Fruit fly (Drosophila melanogaster) whole organism, embryonic: ENCODE measurements around the gene CG3679.

Experiments
- B-H2 ChIP-seq: fragments of 200-800 bp; sonication (Bioruptor generic); optimal IDR thresholded peaks from 2 replicates; lab custom pipeline; 2018; ENCODE audit warnings: missing biosample characterization, mild to moderate bottlenecking, missing genetic modification characterization
- CG10462 ChIP-seq: fragments of 200-800 bp; sonication (Bioruptor generic); optimal IDR thresholded peaks from 2 replicates; lab custom pipeline; 2016; ENCODE audit warnings: missing biosample characterization, missing genetic modification characterization
- CG11695 ChIP-seq: fragments of 200-800 bp; sonication (Bioruptor generic); IDR thresholded peaks from 3 replicates; pipeline ENCODE4 v1.3.6; 2022; ENCODE audit warnings: missing biosample characterization, missing genetic modification characterization
- CG13775 ChIP-seq: fragments of 200-800 bp; sonication (Bioruptor generic); optimal IDR thresholded peaks from 3 replicates; lab custom pipeline; 2017; ENCODE audit warnings: missing biosample characterization, mild to moderate bottlenecking, missing genetic modification characterization
- CG15479 ChIP-seq: fragments of 200-800 bp; sonication (Bioruptor generic); optimal IDR thresholded peaks from 3 replicates; lab custom pipeline; 2019; ENCODE audit warnings: missing biosample characterization, mild to moderate bottlenecking, missing genetic modification characterization, moderate library complexity
- CG17359 ChIP-seq: fragments of 200-800 bp; sonication (Bioruptor generic); optimal IDR thresholded peaks from 3 replicates; lab custom pipeline; 2018; ENCODE audit warnings: missing biosample characterization, mild to moderate bottlenecking, missing genetic modification characterization, moderate library complexity
- CG17385 ChIP-seq: fragments of 200-800 bp; sonication (Bioruptor generic); optimal IDR thresholded peaks from 3 replicates; lab custom pipeline; 2018; ENCODE audit warnings: missing biosample characterization, mild to moderate bottlenecking, missing genetic modification characterization
- CG1832 ChIP-seq: fragments of 200-800 bp; sonication (Bioruptor generic); optimal IDR thresholded peaks from 2 replicates; lab custom pipeline; 2017; ENCODE audit warnings: missing biosample characterization, mild to moderate bottlenecking, missing genetic modification characterization, inconsistent platforms
- CG30020 ChIP-seq: fragments of 200-800 bp; optimal IDR thresholded peaks from 2 replicates; lab custom pipeline; 2019; ENCODE audit warnings: missing biosample characterization, mild to moderate bottlenecking, missing genetic modification characterization, moderate library complexity
- CG42726 ChIP-seq: fragments of 200-800 bp; sonication (Bioruptor generic); IDR thresholded peaks from 2 replicates; pipeline ENCODE4 v1.3.6; 2022; ENCODE audit warnings: missing biosample characterization, missing genetic modification characterization; ENCODE audit not compliant: partially characterized antibody
- CG4707 ChIP-seq: fragments of 200-800 bp; sonication (Bioruptor generic); optimal IDR thresholded peaks from 2 replicates; lab custom pipeline; 2018; ENCODE audit warnings: missing biosample characterization, mild to moderate bottlenecking, missing genetic modification characterization, moderate library complexity
- CG6175 ChIP-seq: fragments of 200-800 bp; sonication (Bioruptor generic); IDR thresholded peaks from 3 replicates; pipeline ENCODE4 v1.3.6; 2022; ENCODE audit warnings: missing biosample characterization, missing genetic modification characterization
- CG8290 ChIP-seq, 3 experiments: fragments of 200-800 bp; sonication (Bioruptor generic); optimal IDR thresholded peaks; 2 replicates each; lab custom pipeline; 2016 to 2019; ENCODE audit warnings: missing biosample characterization in 3 of 3, missing genetic modification characterization in 3 of 3, mild to moderate bottlenecking in 2 of 3, moderate library complexity in 1 of 3
- CG9215 ChIP-seq: fragments of 200-800 bp; sonication (Bioruptor generic); IDR thresholded peaks from 2 replicates; pipeline ENCODE4 v1.3.6; 2022; ENCODE audit warnings: missing biosample characterization, missing genetic modification characterization
- CG9876 ChIP-seq: fragments of 200-800 bp; sonication (Bioruptor generic); optimal IDR thresholded peaks from 2 replicates; lab custom pipeline; 2016; ENCODE audit warnings: missing biosample characterization, missing genetic modification characterization
- Camta ChIP-seq: fragments of 200-800 bp; sonication (Bioruptor generic); optimal IDR thresholded peaks from 2 replicates; lab custom pipeline; 2016; ENCODE audit warnings: missing biosample characterization, missing genetic modification characterization
- Doc3 ChIP-seq: fragments of 200-800 bp; sonication (Bioruptor generic); IDR thresholded peaks from 3 replicates; pipeline ENCODE4 v1.3.6; 2022; ENCODE audit warnings: missing biosample characterization, missing genetic modification characterization; ENCODE audit not compliant: partially characterized antibody
- Drgx ChIP-seq: fragments of 200-800 bp; sonication (Bioruptor generic); IDR thresholded peaks from 2 replicates; pipeline ENCODE4 v1.3.6; 2022; ENCODE audit warnings: missing biosample characterization, missing genetic modification characterization
- GATAe ChIP-seq: fragments of 200-800 bp; sonication (Bioruptor generic); conservative IDR thresholded peaks from 2 replicates; pipeline ENCODE4 v1.3.6; 2022; ENCODE audit warnings: missing biosample characterization, missing genetic modification characterization
- HHEX ChIP-seq: fragments of 200-800 bp; sonication (Bioruptor generic); optimal IDR thresholded peaks from 3 replicates; lab custom pipeline; 2017; ENCODE audit warnings: missing biosample characterization, mild to moderate bottlenecking, missing genetic modification characterization, missing genetic modification reagents
- HLH4C ChIP-seq: fragments of 200-800 bp; sonication (Bioruptor generic); IDR thresholded peaks from 3 replicates; pipeline ENCODE4 v1.3.6; 2022; ENCODE audit warnings: missing biosample characterization, missing genetic modification characterization; ENCODE audit not compliant: partially characterized antibody
- HLH54F ChIP-seq: fragments of 200-800 bp; sonication (Bioruptor generic); optimal IDR thresholded peaks from 3 replicates; lab custom pipeline; 2016; ENCODE audit warnings: missing biosample characterization, missing genetic modification characterization
- Mes4 ChIP-seq: fragments of 200-800 bp; sonication (Bioruptor generic); optimal IDR thresholded peaks from 2 replicates; lab custom pipeline; 2016; ENCODE audit warnings: missing biosample characterization, missing genetic modification characterization
- Oaz ChIP-seq: fragments of 200-800 bp; sonication (Bioruptor generic); IDR thresholded peaks from 2 replicates; pipeline ENCODE4 v1.3.6; 2022; ENCODE audit warnings: missing biosample characterization, missing genetic modification characterization
- Optix ChIP-seq: fragments of 200-800 bp; sonication (Bioruptor generic); IDR thresholded peaks from 3 replicates; pipeline ENCODE4 v1.3.6; 2022; ENCODE audit warnings: missing biosample characterization, missing genetic modification characterization
- TFAM ChIP-seq: fragments of 200-800 bp; sonication (Bioruptor generic); optimal IDR thresholded peaks from 2 replicates; lab custom pipeline; 2017; ENCODE audit warnings: missing biosample characterization, missing genetic modification characterization, inconsistent platforms
- Trl ChIP-seq, 3 experiments: fragments of >200 bp in 2 of 3; fragments of 200-800 bp in 1 of 3; sonication (Bioruptor generic) in 1 of 3; optimal IDR thresholded peaks; 2 replicates in 1 of 3; 3 replicates in 2 of 3; lab custom pipeline; 2016 to 2017; ENCODE audit warnings: missing biosample characterization in 1 of 3, missing genetic modification characterization in 1 of 3
- bigmax ChIP-seq: fragments of 200-800 bp; sonication (Bioruptor generic); optimal IDR thresholded peaks from 2 replicates; lab custom pipeline; 2018; ENCODE audit warnings: missing biosample characterization, mild to moderate bottlenecking, missing genetic modification characterization
- ems ChIP-seq: fragments of 200-800 bp; sonication (Bioruptor generic); optimal IDR thresholded peaks from 3 replicates; lab custom pipeline; 2016; ENCODE audit warnings: missing biosample characterization, missing genetic modification characterization
- eve ChIP-seq, 2 experiments: fragments of >200 bp; optimal IDR thresholded peaks; 2 replicates each; lab custom pipeline; 2017; ENCODE audit warnings: missing biosample characterization in 2 of 2, missing genetic modification characterization in 2 of 2
- fu2 ChIP-seq: fragments of 200-800 bp; sonication (Bioruptor generic); optimal IDR thresholded peaks from 2 replicates; lab custom pipeline; 2016; ENCODE audit warnings: missing biosample characterization, missing genetic modification characterization
- hb ChIP-seq: fragments of 200-800 bp; sonication (Bioruptor generic); IDR thresholded peaks from 3 replicates; pipeline ENCODE4 v1.3.6; 2022; ENCODE audit warnings: missing biosample characterization, missing genetic modification characterization; ENCODE audit not compliant: partially characterized antibody
- kah ChIP-seq: fragments of 200-800 bp; sonication (Bioruptor generic); optimal IDR thresholded peaks from 2 replicates; lab custom pipeline; 2018; ENCODE audit warnings: missing biosample characterization, mild to moderate bottlenecking, missing genetic modification characterization
- lbe ChIP-seq: fragments of 200-800 bp; sonication (Bioruptor generic); optimal IDR thresholded peaks from 2 replicates; lab custom pipeline; 2016; ENCODE audit warnings: missing biosample characterization, mild to moderate bottlenecking, missing genetic modification characterization
- lov ChIP-seq, 2 experiments: fragments of 200-800 bp in 1 of 2; fragments of >200 bp in 1 of 2; sonication (Bioruptor generic) in 1 of 2; IDR thresholded peaks in 1 of 2; optimal IDR thresholded peaks in 1 of 2; 2 replicates in 1 of 2; 3 replicates in 1 of 2; pipeline versions ENCODE4 v1.3.6 to Lab custom; 2017 to 2022; ENCODE audit warnings: missing biosample characterization in 1 of 2, missing genetic modification characterization in 1 of 2
- mam ChIP-seq: fragments of 200-800 bp; sonication (Bioruptor generic); optimal IDR thresholded peaks from 3 replicates; lab custom pipeline; 2016; ENCODE audit warnings: missing biosample characterization, missing genetic modification characterization
- p53 ChIP-seq: fragments of 200-800 bp; sonication (Bioruptor generic); optimal IDR thresholded peaks from 2 replicates; lab custom pipeline; 2016; ENCODE audit warnings: missing biosample characterization, missing genetic modification characterization
- pnt ChIP-seq: fragments of 200-800 bp; sonication (Bioruptor generic); optimal IDR thresholded peaks from 3 replicates; lab custom pipeline; 2016; ENCODE audit warnings: missing biosample characterization, missing genetic modification characterization
- pros ChIP-seq: fragments of 200-800 bp; sonication (Bioruptor generic); optimal IDR thresholded peaks from 3 replicates; lab custom pipeline; 2019; ENCODE audit warnings: missing biosample characterization, mild to moderate bottlenecking, missing genetic modification characterization, moderate library complexity
- scrt ChIP-seq: fragments of 200-800 bp; sonication (Bioruptor generic); optimal IDR thresholded peaks from 2 replicates; lab custom pipeline; 2018; ENCODE audit warnings: missing biosample characterization, mild to moderate bottlenecking, missing genetic modification characterization, moderate library complexity
- sob ChIP-seq: fragments of 200-800 bp; sonication (Bioruptor generic); IDR thresholded peaks from 2 replicates; pipeline ENCODE4 v1.3.6; 2022; ENCODE audit warnings: missing biosample characterization, missing genetic modification characterization
- tin ChIP-seq: fragments of 200-800 bp; sonication (Bioruptor generic); optimal IDR thresholded peaks from 3 replicates; lab custom pipeline; 2016; ENCODE audit warnings: missing biosample characterization, missing genetic modification characterization
- tll ChIP-seq, 2 experiments: fragments of 200-800 bp in 1 of 2; fragments of >200 bp in 1 of 2; sonication (Bioruptor generic) in 1 of 2; optimal IDR thresholded peaks; 2 replicates each; lab custom pipeline; 2017 to 2019; ENCODE audit warnings: missing biosample characterization in 2 of 2, missing genetic modification characterization in 2 of 2, mild to moderate bottlenecking in 1 of 2, moderate library complexity in 1 of 2
- toy ChIP-seq: fragments of 200-800 bp; sonication (Bioruptor generic); IDR thresholded peaks from 2 replicates; pipeline ENCODE4 v1.3.6; 2022; ENCODE audit warnings: missing biosample characterization, missing genetic modification characterization
- tup ChIP-seq: fragments of 200-800 bp; sonication (Bioruptor generic); optimal IDR thresholded peaks from 2 replicates; lab custom pipeline; 2016; ENCODE audit warnings: missing biosample characterization, mild to moderate bottlenecking, missing genetic modification characterization, moderate library complexity
- vfl ChIP-seq: fragments of 200-800 bp; sonication (Bioruptor generic); optimal IDR thresholded peaks from 2 replicates; lab custom pipeline; 2016; ENCODE audit warnings: missing biosample characterization, missing genetic modification characterization
- zen ChIP-seq: fragments of 200-800 bp; sonication (Bioruptor generic); optimal IDR thresholded peaks from 3 replicates; lab custom pipeline; 2018; ENCODE audit warnings: missing biosample characterization, mild to moderate bottlenecking, missing genetic modification characterization, moderate library complexity

CG3679 gene

dm6 chrX:16320197-16320921 lies 16.7 kb downstream of the CG3679 start, which contains the start of gene Cyp1 (continued):
- no peak for TF ChIP-seq Mes4 (GFP tag; lab: Kevin White, UChicago)
- TF ChIP-seq scrt = no peak
- TF ChIP-seq tin = peak; percentile 3
- peak; percentile 47 for TF ChIP-seq B-H2
- TF ChIP-seq zen (tag; lab: Kevin White, UChicago) = no peak
- TF ChIP-seq CG13775 = peak; percentile 58
- no peak for TF ChIP-seq p53 (GFP tag; lab: Kevin White, UChicago)
- TF ChIP-seq toy (GFP tag; lab: Robert Waterston, UW) = 0 out of 2 replicates have a peak, but pooled peaks have one; percentile 8
- no peak for TF ChIP-seq Camta (GFP tag; lab: Kevin White, UChicago)
- TF ChIP-seq Doc3 (GFP tag; lab: Robert Waterston, UW) = 0 out of 3 replicates have a peak, but pooled peaks have one; percentile 42
- peak; percentile 9 for TF ChIP-seq HLH54F
- TF ChIP-seq Oaz (GFP tag; lab: Robert Waterston, UW) = 0 out of 2 replicates have a peak, but pooled peaks have one; percentile 11
- no peak for TF ChIP-seq CG17385 (GFP tag; lab: Kevin White, UChicago)
- TF ChIP-seq hb (GFP tag; lab: Robert Waterston, UW) = peak; percentile 69; the same call in 1 of the 3 replicates
- TF ChIP-seq tll (GFP tag; optimal IDR thresholded peaks at IDR 0.05; lab: Kevin White, UChicago) = no peak
- no peak for TF ChIP-seq GATAe (GFP tag; lab: Robert Waterston, UW)
- peak; percentile 94 for TF ChIP-seq CG30020 (tag; lab: Kevin White, UChicago)
- TF ChIP-seq kah = no peak
- TF ChIP-seq CG10462 = no peak
- TF ChIP-seq vfl = no peak
- 0 out of 3 replicates have a peak, but pooled peaks have one; percentile 16 for TF ChIP-seq CG6175 (GFP tag; lab: Robert Waterston, UW)
- no peak for TF ChIP-seq CG9876
- no peak for TF ChIP-seq lbe
- TF ChIP-seq CG17359 (tag; lab: Kevin White, UChicago) = peak; percentile 15
- peak; percentile 80 for TF ChIP-seq bigmax (GFP tag; lab: Kevin White, UChicago)
- TF ChIP-seq CG9215 (GFP tag; lab: Robert Waterston, UW) = peak; percentile 21; the same call in 1 of the 2 replicates
- TF ChIP-seq Drgx (GFP tag; lab: Robert Waterston, UW) = peak; percentile 25; the same call in 1 of the 2 replicates
- TF ChIP-seq Optix (GFP tag; lab: Robert Waterston, UW) = peak; percentile 25; the same call in 1 of the 3 replicates
- TF ChIP-seq mam (GFP tag; lab: Kevin White, UChicago) = peak; percentile 18
- TF ChIP-seq pnt = no peak
- TF ChIP-seq CG8290 (GFP tag; optimal IDR thresholded peaks at IDR 0.05; lab: Kevin White, UChicago) = peak; percentile 24
- TF ChIP-seq CG8290 (tag; optimal IDR thresholded peaks at IDR 0.05; lab: Kevin White, UChicago) = peak; percentile 0 to 80
- no peak for TF ChIP-seq ems (GFP tag; lab: Kevin White, UChicago)
- TF ChIP-seq Trl (optimal IDR thresholded peaks at IDR 0.05; lab: Kevin White, UChicago) = no peak
- TF ChIP-seq Trl (GFP tag; optimal IDR thresholded peaks at IDR 0.05; lab: Kevin White, UChicago) = no peak
- no peak for TF ChIP-seq fu2 (GFP tag; lab: Kevin White, UChicago)
- no peak for TF ChIP-seq eve (GFP tag; optimal IDR thresholded peaks at IDR 0.05; lab: Kevin White, UChicago)
- no peak for TF ChIP-seq CG11695 (GFP tag; lab: Robert Waterston, UW)
- TF ChIP-seq sob (GFP tag; lab: Robert Waterston, UW) = peak; percentile 69; the same call in 1 of the 2 replicates
- TF ChIP-seq CG4707 (GFP tag; lab: Kevin White, UChicago) = no peak
- TF ChIP-seq tup (GFP tag; lab: Kevin White, UChicago) = peak; percentile 19
- no peak for TF ChIP-seq lov (optimal IDR thresholded peaks at IDR 0.05; lab: Kevin White, UChicago)
- peak; percentile 58; the same call in 1 of the 3 replicates for TF ChIP-seq lov (GFP tag; IDR thresholded peaks at IDR 0.05; lab: Robert Waterston, UW)
- TF ChIP-seq pros (GFP tag; lab: Kevin White, UChicago) = no peak
- no peak for TF ChIP-seq HHEX
- peak; percentile 68; the same call in 2 of the 3 replicates for TF ChIP-seq HLH4C (GFP tag; lab: Robert Waterston, UW)
- peak; percentile 92 for TF ChIP-seq CG42726 (GFP tag; lab: Robert Waterston, UW)
- TF ChIP-seq TFAM (GFP tag; lab: Kevin White, UChicago) = no peak
- TF ChIP-seq CG1832 (GFP tag; lab: Kevin White, UChicago) = no peak
- peak; percentile 74 for TF ChIP-seq CG15479 (GFP tag; lab: Kevin White, UChicago)
